Fruit fly (Drosophila melanogaster) whole organism, embryonic: ENCODE data around the gene CG15877.

ENCODE experiments used
- Ada2b ChIP-seq: fragments of 200-800 bp; sonication (Bioruptor generic); IDR thresholded peaks from 2 replicates; pipeline ENCODE4 v1.3.6; 2022; ENCODE audit warnings: missing biosample characterization, missing genetic modification characterization
- Antp ChIP-seq: fragments of 200-800 bp; sonication (Bioruptor generic); optimal IDR thresholded peaks from 3 replicates; lab custom pipeline; 2016; ENCODE audit warnings: missing biosample characterization, missing genetic modification characterization
- Bteb2 ChIP-seq: fragments of 200-800 bp; sonication (Bioruptor generic); optimal IDR thresholded peaks from 2 replicates; lab custom pipeline; 2016; ENCODE audit warnings: missing biosample characterization, missing genetic modification characterization
- CG10543 ChIP-seq: fragments of 200-800 bp; sonication (Bioruptor generic); optimal IDR thresholded peaks from 3 replicates; lab custom pipeline; 2017; ENCODE audit warnings: missing biosample characterization, mild to moderate bottlenecking, missing genetic modification characterization, moderate library complexity
- CG10654 ChIP-seq: fragments of 200-800 bp; sonication (Bioruptor generic); optimal IDR thresholded peaks from 2 replicates; lab custom pipeline; 2016; ENCODE audit warnings: missing biosample characterization, missing genetic modification characterization
- CG12659 ChIP-seq: fragments of 200-800 bp; sonication (Bioruptor generic); optimal IDR thresholded peaks from 3 replicates; lab custom pipeline; 2017; ENCODE audit warnings: mild to moderate bottlenecking, missing biosample characterization, missing genetic modification reagents, missing genetic modification characterization
- CG13287 ChIP-seq: fragments of 200-800 bp; sonication (Bioruptor generic); IDR thresholded peaks from 2 replicates; pipeline ENCODE4 v1.3.6; 2022; ENCODE audit warnings: missing biosample characterization, missing genetic modification characterization; ENCODE audit not compliant: partially characterized antibody
- CG13775 ChIP-seq: fragments of 200-800 bp; sonication (Bioruptor generic); optimal IDR thresholded peaks from 3 replicates; lab custom pipeline; 2017; ENCODE audit warnings: missing biosample characterization, mild to moderate bottlenecking, missing genetic modification characterization
- CG15011 ChIP-seq: fragments of 200-800 bp; sonication (Bioruptor generic); optimal IDR thresholded peaks from 3 replicates; lab custom pipeline; 2018; ENCODE audit warnings: missing biosample characterization, mild to moderate bottlenecking, missing genetic modification characterization
- CG16815 ChIP-seq: fragments of 200-800 bp; sonication (Bioruptor generic); optimal IDR thresholded peaks from 3 replicates; lab custom pipeline; 2017; ENCODE audit warnings: missing biosample characterization, mild to moderate bottlenecking, missing genetic modification characterization
- CG17385 ChIP-seq: fragments of 200-800 bp; sonication (Bioruptor generic); optimal IDR thresholded peaks from 3 replicates; lab custom pipeline; 2018; ENCODE audit warnings: missing biosample characterization, mild to moderate bottlenecking, missing genetic modification characterization
- CG1792 ChIP-seq: fragments of 200-800 bp; sonication (Bioruptor generic); optimal IDR thresholded peaks from 2 replicates; lab custom pipeline; 2016; ENCODE audit warnings: missing biosample characterization, missing genetic modification characterization
- CG18619 ChIP-seq: fragments of 200-800 bp; sonication (Bioruptor generic); optimal IDR thresholded peaks from 3 replicates; lab custom pipeline; 2017; ENCODE audit warnings: missing biosample characterization, mild to moderate bottlenecking, missing genetic modification characterization
- CG2116 ChIP-seq: fragments of 200-800 bp; sonication (Bioruptor generic); optimal IDR thresholded peaks from 3 replicates; lab custom pipeline; 2018; ENCODE audit warnings: missing biosample characterization, mild to moderate bottlenecking, missing genetic modification characterization
- CG3995 ChIP-seq: fragments of 200-800 bp; sonication (Bioruptor generic); optimal IDR thresholded peaks from 3 replicates; lab custom pipeline; 2016; ENCODE audit warnings: missing biosample characterization, missing genetic modification characterization
- CG4730 ChIP-seq: fragments of 200-800 bp; sonication (Bioruptor generic); IDR thresholded peaks from 2 replicates; pipeline ENCODE4 v1.3.6; 2022; ENCODE audit warnings: missing biosample characterization, missing genetic modification characterization
- CG7963 ChIP-seq: fragments of 200-800 bp; sonication (Bioruptor generic); IDR thresholded peaks from 3 replicates; pipeline ENCODE4 v1.3.6; 2022; ENCODE audit warnings: missing biosample characterization, missing genetic modification characterization; ENCODE audit not compliant: partially characterized antibody
- CG8089 ChIP-seq: fragments of 200-800 bp; sonication (Bioruptor generic); optimal IDR thresholded peaks from 3 replicates; lab custom pipeline; 2016; ENCODE audit warnings: missing biosample characterization, missing genetic modification characterization
- CG8281 ChIP-seq: fragments of 200-800 bp; sonication (Bioruptor generic); optimal IDR thresholded peaks from 2 replicates; lab custom pipeline; 2018; ENCODE audit warnings: missing biosample characterization, mild to moderate bottlenecking, missing genetic modification characterization, moderate library complexity
- CG8765 ChIP-seq: fragments of 200-800 bp; sonication (Bioruptor generic); IDR thresholded peaks from 2 replicates; pipeline ENCODE4 v1.3.6; 2022; ENCODE audit warnings: missing biosample characterization, missing genetic modification characterization
- CG8944 ChIP-seq: fragments of 200-800 bp; sonication (Bioruptor generic); optimal IDR thresholded peaks from 3 replicates; lab custom pipeline; 2016; ENCODE audit warnings: missing biosample characterization, missing genetic modification characterization
- CG9215 ChIP-seq: fragments of 200-800 bp; sonication (Bioruptor generic); IDR thresholded peaks from 2 replicates; pipeline ENCODE4 v1.3.6; 2022; ENCODE audit warnings: missing biosample characterization, missing genetic modification characterization
- CG9876 ChIP-seq: fragments of 200-800 bp; sonication (Bioruptor generic); optimal IDR thresholded peaks from 2 replicates; lab custom pipeline; 2016; ENCODE audit warnings: missing biosample characterization, missing genetic modification characterization
- Dp ChIP-seq: fragments of 200-800 bp; sonication (Bioruptor generic); optimal IDR thresholded peaks from 2 replicates; lab custom pipeline; 2018; ENCODE audit warnings: missing biosample characterization, mild to moderate bottlenecking, missing genetic modification characterization, moderate library complexity
- Ets65A ChIP-seq: fragments of 200-800 bp; sonication (Bioruptor generic); peaks from one replicate; lab custom pipeline; 2016; ENCODE audit warnings: missing biosample characterization, missing genetic modification characterization
- Ets97D ChIP-seq: fragments of 200-800 bp; sonication (Bioruptor generic); optimal IDR thresholded peaks from 3 replicates; lab custom pipeline; 2016; ENCODE audit warnings: missing biosample characterization, missing genetic modification characterization
- Gug ChIP-seq: fragments of 200-800 bp; sonication (Bioruptor generic); IDR thresholded peaks from 4 replicates; pipeline ENCODE4 v1.3.6; 2022; ENCODE audit warnings: missing biosample characterization, missing genetic modification characterization
- HLH3B ChIP-seq: fragments of 200-800 bp; sonication (Bioruptor generic); IDR thresholded peaks from 2 replicates; pipeline ENCODE4 v1.3.6; 2022; ENCODE audit warnings: missing biosample characterization, missing genetic modification characterization
- HLH4C ChIP-seq: fragments of 200-800 bp; sonication (Bioruptor generic); IDR thresholded peaks from 3 replicates; pipeline ENCODE4 v1.3.6; 2022; ENCODE audit warnings: missing biosample characterization, missing genetic modification characterization; ENCODE audit not compliant: partially characterized antibody
- HmgZ ChIP-seq: fragments of 200-800 bp; sonication (Bioruptor generic); optimal IDR thresholded peaks from 2 replicates; lab custom pipeline; 2018; ENCODE audit warnings: missing biosample characterization, mild to moderate bottlenecking, missing genetic modification characterization
- Hmr ChIP-seq: fragments of 200-800 bp; sonication (Bioruptor generic); optimal IDR thresholded peaks from 3 replicates; lab custom pipeline; 2017; ENCODE audit warnings: mild to moderate bottlenecking, missing biosample characterization, missing genetic modification reagents, missing genetic modification characterization
- Lim3 ChIP-seq: fragments of 200-800 bp; sonication (Bioruptor generic); IDR thresholded peaks from 2 replicates; pipeline ENCODE4 v1.3.6; 2022; ENCODE audit warnings: missing biosample characterization, missing genetic modification characterization
- NC2α ChIP-seq: fragments of 200-800 bp; sonication (Bioruptor generic); optimal IDR thresholded peaks from 2 replicates; lab custom pipeline; 2016; ENCODE audit warnings: missing biosample characterization, missing genetic modification characterization
- Trl ChIP-seq, 3 experiments: fragments of >200 bp in 2 of 3; fragments of 200-800 bp in 1 of 3; sonication (Bioruptor generic) in 1 of 3; optimal IDR thresholded peaks; 2 replicates in 1 of 3; 3 replicates in 2 of 3; lab custom pipeline; 2016 to 2017; ENCODE audit warnings: missing biosample characterization in 1 of 3, missing genetic modification characterization in 1 of 3
- amos ChIP-seq: fragments of 200-800 bp; sonication (Bioruptor generic); IDR thresholded peaks from 2 replicates; pipeline ENCODE4 v1.3.6; 2022; ENCODE audit warnings: missing biosample characterization, missing genetic modification characterization; ENCODE audit not compliant: partially characterized antibody
- chinmo ChIP-seq: fragments of 200-800 bp; sonication (Bioruptor generic); IDR thresholded peaks from 4 replicates; pipeline ENCODE4 v1.3.6; 2022; ENCODE audit warnings: missing biosample characterization, missing genetic modification characterization; ENCODE audit not compliant: partially characterized antibody
- exex ChIP-seq: fragments of 200-800 bp; sonication (Bioruptor generic); optimal IDR thresholded peaks from 4 replicates; lab custom pipeline; 2018; ENCODE audit warnings: missing biosample characterization, mild to moderate bottlenecking, missing genetic modification characterization, moderate library complexity
- fd3F ChIP-seq: fragments of 200-800 bp; sonication (Bioruptor generic); optimal IDR thresholded peaks from 2 replicates; lab custom pipeline; 2018; ENCODE audit warnings: missing biosample characterization, mild to moderate bottlenecking, missing genetic modification characterization, moderate library complexity
- gce ChIP-seq: fragments of 200-800 bp; sonication (Bioruptor generic); IDR thresholded peaks from 3 replicates; pipeline ENCODE4 v1.3.6; 2022; ENCODE audit warnings: missing biosample characterization, missing genetic modification characterization
- gcm ChIP-seq: fragments of 200-800 bp; sonication (Bioruptor generic); optimal IDR thresholded peaks from 2 replicates; lab custom pipeline; 2019; ENCODE audit warnings: missing biosample characterization, mild to moderate bottlenecking, missing genetic modification characterization, moderate library complexity
- hth ChIP-seq: fragments of >200 bp; optimal IDR thresholded peaks from 2 replicates; lab custom pipeline; 2017; ENCODE audit warnings: inconsistent platforms
- insv ChIP-seq, 2 experiments: fragments of 200-800 bp; sonication (Bioruptor generic); optimal IDR thresholded peaks; 3 replicates each; lab custom pipeline; 2016 to 2018; ENCODE audit warnings: missing biosample characterization in 2 of 2, missing genetic modification characterization in 2 of 2
- jigr1 ChIP-seq: fragments of 200-800 bp; sonication (Bioruptor generic); IDR thresholded peaks from 3 replicates; pipeline ENCODE4 v1.3.6; 2022; ENCODE audit warnings: missing biosample characterization, missing genetic modification characterization
- lab ChIP-seq: fragments of 200-800 bp; sonication (Bioruptor generic); optimal IDR thresholded peaks from 3 replicates; lab custom pipeline; 2017; ENCODE audit warnings: missing biosample characterization, missing genetic modification characterization, mild to moderate bottlenecking, moderate library complexity, missing genetic modification reagents
- lmd ChIP-seq: fragments of 200-800 bp; sonication (Bioruptor generic); IDR thresholded peaks from 2 replicates; pipeline ENCODE4 v1.3.6; 2022; ENCODE audit warnings: missing biosample characterization, missing genetic modification characterization
- pfk ChIP-seq: fragments of 200-800 bp; sonication (Bioruptor generic); optimal IDR thresholded peaks from 2 replicates; lab custom pipeline; 2018; ENCODE audit warnings: missing biosample characterization, mild to moderate bottlenecking, missing genetic modification characterization, moderate library complexity
- slbo ChIP-seq: fragments of 200-800 bp; sonication (Bioruptor generic); IDR thresholded peaks from 2 replicates; pipeline ENCODE4 v1.3.6; 2022; ENCODE audit warnings: missing biosample characterization, missing genetic modification characterization
- sna ChIP-seq: fragments of 200-800 bp; sonication (Bioruptor generic); IDR thresholded peaks from 2 replicates; pipeline ENCODE4 v1.3.6; 2022; ENCODE audit warnings: missing biosample characterization, missing genetic modification characterization; ENCODE audit not compliant: partially characterized antibody
- so ChIP-seq: fragments of 200-800 bp; sonication (Bioruptor generic); IDR thresholded peaks from 3 replicates; pipeline ENCODE4 v1.3.6; 2022; ENCODE audit warnings: missing biosample characterization, missing genetic modification characterization
- unc-4 ChIP-seq: fragments of 200-800 bp; sonication (Bioruptor generic); IDR thresholded peaks from 2 replicates; pipeline ENCODE4 v1.3.6; 2022; ENCODE audit warnings: missing biosample characterization, missing genetic modification characterization; ENCODE audit not compliant: partially characterized antibody

The CG15877 gene

dm6 chr3L:2411564-2412080, 34.3 kb upstream of the CG15877 start (continued):
- TF ChIP-seq unc-4 (GFP tag; lab: Robert Waterston, UW) (no peak), pfk (no peak), Lim3 (GFP tag; lab: Robert Waterston, UW) (no peak), CG13775 (GFP tag; lab: Kevin White, UChicago) (no peak), CG9215 (GFP tag; lab: Robert Waterston, UW) (peak; percentile 86), CG3995 (GFP tag; lab: Kevin White, UChicago) (no peak), jigr1 (GFP tag; lab: Robert Waterston, UW) (no peak), Ets65A (peak; percentile 64), Bteb2 (GFP tag; lab: Kevin White, UChicago) (no peak), CG17385 (GFP tag; lab: Kevin White, UChicago) (peak; percentile 45), amos (no peak), gce (0 out of 3 replicates have a peak, but pooled peaks have one; percentile 44), exex (tag; lab: Kevin White, UChicago) (peak; percentile 33), CG16815 (GFP tag; lab: Kevin White, UChicago) (no peak), Dp (GFP tag; lab: Kevin White, UChicago) (no peak), Trl (optimal IDR thresholded peaks at IDR 0.05; lab: Kevin White, UChicago) (peak; percentile 31 to 66), Trl (GFP tag; optimal IDR thresholded peaks at IDR 0.05; lab: Kevin White, UChicago) (no peak), CG10543 (GFP tag; lab: Kevin White, UChicago) (peak; percentile 21), CG9876 (GFP tag; lab: Kevin White, UChicago) (no peak), Hmr (GFP tag; lab: Kevin White, UChicago) (peak; percentile 67), slbo (GFP tag; lab: Robert Waterston, UW) (peak; percentile 60), CG8281 (no peak), fd3F (GFP tag; lab: Kevin White, UChicago) (peak; percentile 44), HLH4C (GFP tag; lab: Robert Waterston, UW) (no peak), CG12659 (peak; percentile 49), CG2116 (GFP tag; lab: Kevin White, UChicago) (no peak), CG7963 (no peak), sna (GFP tag; lab: Robert Waterston, UW) (no peak), CG15011 (GFP tag; lab: Kevin White, UChicago) (no peak), Antp (no peak), CG8089 (GFP tag; lab: Kevin White, UChicago) (no peak), CG4730 (GFP tag; lab: Robert Waterston, UW) (no peak), Ada2b (peak; percentile 54; the same call in 1 of the 2 replicates), gcm (GFP tag; lab: Kevin White, UChicago) (no peak), chinmo (GFP tag; lab: Robert Waterston, UW) (no peak), lab (GFP tag; lab: Kevin White, UChicago) (peak; percentile 77), Gug (GFP tag; lab: Robert Waterston, UW) (no peak), lmd (GFP tag; lab: Robert Waterston, UW) (peak; percentile 47; the same call in 1 of the 2 replicates), CG8765 (GFP tag; lab: Robert Waterston, UW) (no peak), insv (GFP tag; optimal IDR thresholded peaks at IDR 0.05; lab: Kevin White, UChicago) (no peak), HmgZ (tag; lab: Kevin White, UChicago) (peak; percentile 24), CG18619 (GFP tag; lab: Kevin White, UChicago) (peak; percentile 25), so (GFP tag; lab: Robert Waterston, UW) (0 out of 3 replicates have a peak, but pooled peaks have one; percentile 30), CG8944 (GFP tag; lab: Kevin White, UChicago) (no peak), Ets97D (GFP tag; lab: Kevin White, UChicago) (no peak), CG10654 (no peak), NC2α (no peak), CG1792 (GFP tag; lab: Kevin White, UChicago) (no peak), CG13287 (GFP tag; lab: Robert Waterston, UW) (no peak), hth (lab: Kevin White, UChicago) (no peak), HLH3B (GFP tag; lab: Robert Waterston, UW) (peak; percentile 67)
